Worm (Caenorhabditis elegans): ENCODE measurements around the gene tram-1.

Gene tram-1

DNA sequence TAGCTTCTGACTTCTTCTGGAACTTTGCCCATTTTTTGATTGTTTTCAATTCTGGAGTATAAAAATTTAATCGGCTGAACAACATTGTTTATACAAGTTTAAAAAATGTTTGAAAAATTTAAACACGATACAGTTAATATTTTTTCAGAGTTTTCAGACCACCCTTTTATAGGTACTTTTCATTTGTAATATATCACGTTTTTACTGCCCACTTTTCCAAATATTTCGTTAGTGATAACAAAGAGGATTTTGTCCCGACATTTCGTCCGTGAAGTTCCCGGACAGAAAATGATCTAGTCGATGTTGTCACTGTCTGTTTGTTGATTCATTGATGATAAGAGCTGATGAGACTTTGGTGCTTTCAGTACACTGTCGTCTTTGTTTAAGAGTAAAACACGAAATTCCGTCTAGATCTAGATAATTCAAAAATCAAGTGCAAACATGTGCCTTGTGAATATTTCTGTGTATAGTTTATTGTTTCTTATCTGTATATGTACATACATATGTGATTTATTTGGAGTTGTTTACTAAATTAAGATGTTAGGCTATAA, 14.3 kb upstream of the tram-1 start, which contains the start of gene ech-9:
Gene ech-9 (minus strand): TSS at position 51 of the 551 bp plus-strand sequence.
- TF ChIP-seq unc-62 (GFP tag; optimal IDR thresholded peaks at IDR 0.05) = no peak

- TF ChIP-seq unc-62 (GFP tag; optimal IDR thresholded peaks at IDR 0.05) = no peak
Measured at ce11 chrIV:10232456-10232855, 11.4 kb upstream of the tram-1 start, which contains the start of gene F01G10.4. TSS of gene F01G10.4 (minus strand) at chrIV:10232556.

DNA sequence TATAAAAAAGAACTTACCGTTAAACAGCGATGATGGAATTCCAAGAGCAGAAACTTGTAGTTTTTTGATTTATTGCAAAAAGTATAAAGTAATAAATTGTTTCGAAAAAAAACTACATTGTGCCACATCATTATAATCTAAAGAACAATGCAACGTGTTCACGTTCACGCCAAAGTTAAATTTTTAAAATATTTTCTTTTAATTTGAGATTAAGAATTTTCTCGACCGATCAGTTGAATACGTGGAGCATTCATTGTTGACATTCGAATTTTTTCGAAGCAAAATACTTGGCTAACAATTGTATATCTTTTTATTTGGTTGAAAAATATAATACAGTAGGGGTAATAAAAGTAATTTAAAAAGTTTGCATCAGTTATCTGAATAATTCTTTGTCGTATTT, 9.9 kb upstream of the tram-1 start, which contains the start of gene F01G10.5:
Gene F01G10.5 (minus strand): TSS at position 101 of the 400 bp plus-strand sequence.
- no peak for TF ChIP-seq unc-62 (GFP tag; optimal IDR thresholded peaks at IDR 0.05)

DNA sequence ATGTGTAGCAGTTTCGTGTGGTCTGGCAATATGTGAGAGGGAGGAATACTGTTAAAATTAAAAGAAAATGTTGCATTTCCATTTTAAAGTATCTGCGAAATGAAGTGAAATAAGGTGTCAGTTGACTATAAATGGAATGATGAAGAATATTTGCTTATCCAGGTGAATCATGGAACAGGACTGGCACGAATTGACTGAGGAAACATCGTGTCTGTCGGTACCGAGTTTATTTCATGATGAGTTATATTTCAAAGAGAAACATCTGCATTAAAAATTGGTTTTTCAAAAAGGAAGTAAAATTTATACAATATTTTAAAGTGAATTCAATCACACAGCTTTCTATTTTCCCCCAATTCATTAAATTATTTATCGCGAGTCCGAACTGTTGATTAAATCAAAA, 6.4 kb upstream of the tram-1 start, which contains the start of gene F01G10.6:
Gene F01G10.6 (minus strand): TSS at position 101 of the 400 bp plus-strand sequence.
- no peak for TF ChIP-seq unc-62 (GFP tag; optimal IDR thresholded peaks at IDR 0.05)

ce11 chrIV:10223723-10224122, 2.6 kb upstream of the tram-1 start, which contains the start of gene nas-12:
TSS of gene nas-12 (plus strand) at chrIV:10224023.
- no peak for TF ChIP-seq unc-62 (GFP tag; optimal IDR thresholded peaks at IDR 0.05)

- no peak for TF ChIP-seq unc-62 (GFP tag; optimal IDR thresholded peaks at IDR 0.05)
Measured at ce11 chrIV:10222122-10222589, 1.1 kb upstream of the tram-1 start, which contains the start of gene C24F3.2. TSS of gene C24F3.2 (plus strand) at chrIV:10222539.

- no peak for TF ChIP-seq unc-62 (GFP tag; optimal IDR thresholded peaks at IDR 0.05)
Measured at ce11 chrIV:10219208-10219607, 1.9 kb downstream of the tram-1 start, which contains the start of gene qns-1. TSS of gene qns-1 (minus strand) at chrIV:10219308.

ce11 chrIV:10216704-10217296, 4.3 kb downstream of the tram-1 start:
- no peak for TF ChIP-seq unc-62 (GFP tag; optimal IDR thresholded peaks at IDR 0.05)

DNA sequence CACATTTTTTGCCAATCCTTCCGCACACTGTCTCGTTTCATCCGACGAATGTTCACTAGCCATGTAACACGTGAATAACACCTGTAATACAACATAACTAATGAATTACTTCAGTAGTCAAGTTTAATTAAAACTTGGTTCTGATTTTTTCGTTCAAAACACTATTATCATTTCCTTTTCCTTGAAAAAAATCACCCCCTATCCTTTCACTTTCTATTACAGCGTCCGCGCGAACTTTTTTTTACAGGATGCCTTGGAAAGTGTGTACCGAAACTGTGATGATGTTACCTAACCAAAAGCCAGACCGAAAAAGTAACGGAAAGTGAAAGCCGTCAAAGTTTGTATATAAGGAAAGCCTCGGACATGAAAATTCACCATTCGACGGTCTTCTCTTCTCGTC, 5.0 kb downstream of the tram-1 start, which contains the start of gene col-124:
Gene col-124 (plus strand): TSS at position 374 of the 400 bp plus-strand sequence.
- TF ChIP-seq unc-62 (GFP tag; optimal IDR thresholded peaks at IDR 0.05) = no peak

ce11 chrIV:10215393-10215792, 5.7 kb downstream of the tram-1 start:
- no peak for TF ChIP-seq unc-62 (GFP tag; optimal IDR thresholded peaks at IDR 0.05)

ce11 chrIV:10214811-10215210, 6.3 kb downstream of the tram-1 start, which contains the start of gene abt-1:
TSS of gene abt-1 (minus strand) at chrIV:10214911.
- TF ChIP-seq unc-62 (GFP tag; optimal IDR thresholded peaks at IDR 0.05) = no peak

DNA sequence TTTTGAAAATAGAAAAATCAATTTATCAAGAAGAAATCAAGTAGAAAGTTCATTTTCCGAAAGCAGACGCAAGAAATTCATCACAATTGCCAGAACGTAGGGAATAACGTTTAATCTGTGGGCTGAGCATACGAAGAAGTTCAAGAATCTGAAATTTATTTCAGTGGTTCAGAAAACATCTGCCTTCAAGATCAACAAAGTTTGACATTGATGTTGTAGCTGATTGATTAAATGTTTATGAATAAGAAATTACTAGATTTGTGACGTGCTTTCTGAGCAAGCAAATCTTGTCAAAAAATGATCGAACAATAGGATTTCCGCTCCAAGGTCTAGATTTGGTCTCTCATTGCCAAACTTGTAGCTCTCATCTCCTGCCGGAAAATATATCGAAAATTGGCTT, 14.9 kb downstream of the tram-1 start, which contains the start of gene K04D7.6:
Gene K04D7.6 (minus strand): TSS at position 101 of the 400 bp plus-strand sequence.
- no peak for TF ChIP-seq unc-62 (GFP tag; optimal IDR thresholded peaks at IDR 0.05)

ce11 chrIV:10197317-10197867, 23.7 kb downstream of the tram-1 start, which contains the start of gene gon-4:
TSS of gene gon-4 (plus strand) at chrIV:10197817.
- no peak for TF ChIP-seq unc-62 (GFP tag; optimal IDR thresholded peaks at IDR 0.05)

- TF ChIP-seq unc-62 (GFP tag; optimal IDR thresholded peaks at IDR 0.05) = no peak
Measured at ce11 chrIV:10194345-10194744, 26.7 kb downstream of the tram-1 start, which contains the start of gene ptrg-1. TSS of gene ptrg-1 (minus strand) at chrIV:10194445.

DNA sequence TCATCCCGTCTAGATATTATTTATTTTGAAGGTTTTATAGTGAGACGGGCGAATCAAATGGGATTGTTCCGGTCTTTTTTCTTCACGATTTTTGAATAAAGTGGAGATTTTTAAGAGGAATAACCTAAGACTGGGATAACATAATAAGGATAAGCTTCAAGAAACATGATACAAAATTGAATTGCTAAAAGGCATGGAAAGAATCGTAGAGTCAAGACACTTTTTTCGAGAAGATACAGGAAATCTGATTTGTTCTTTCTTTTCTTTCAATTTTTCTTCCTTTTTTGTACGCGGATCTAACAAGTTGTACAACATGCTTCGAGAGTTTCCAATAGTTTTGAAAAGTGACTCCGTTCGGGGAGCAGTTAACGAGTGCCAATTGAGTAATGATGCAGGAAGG, 29.6 kb downstream of the tram-1 start:
- TF ChIP-seq unc-62 (GFP tag; optimal IDR thresholded peaks at IDR 0.05) = no peak

DNA sequence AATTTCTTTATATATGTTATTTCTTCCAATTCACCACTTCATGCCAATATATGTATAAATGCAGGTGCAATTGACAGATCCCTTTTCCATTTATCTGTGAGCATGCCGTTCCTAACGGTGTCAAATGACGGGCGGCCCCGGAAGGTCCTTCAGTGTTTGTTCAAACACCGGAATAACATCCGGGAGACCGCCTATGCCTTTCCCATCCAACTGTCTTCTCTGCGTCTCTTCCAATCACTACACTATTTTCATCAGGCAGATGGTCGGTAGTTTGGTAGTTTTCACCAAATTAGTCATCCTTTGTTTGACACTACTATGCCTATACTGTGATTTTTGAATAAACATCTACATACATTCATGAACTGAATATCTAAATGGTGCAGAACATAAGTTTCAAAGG, 30.5 kb downstream of the tram-1 start:
- no peak for TF ChIP-seq unc-62 (GFP tag; optimal IDR thresholded peaks at IDR 0.05)

Measured in whole organism, dauer.